Fruit fly (Drosophila melanogaster): ENCODE results near the gene CG3309.
A peak's percentile ranks its signal among the peaks of the same experiment; 100 is the strongest.

The CG3309 gene

dm6 chrX:5329266-5329898 is at the start of gene CG3309, which contains the start of gene XRCC1 (continued):
- TF ChIP-seq CG6765 (GFP tag; optimal IDR thresholded peaks at IDR 0.05) = peak; percentile 3
- no peak for TF ChIP-seq CG10959 (GFP tag; IDR thresholded peaks at IDR 0.05)
- TF ChIP-seq trem (tag; optimal IDR thresholded peaks at IDR 0.05) = peak; percentile 53
- no peak for TF ChIP-seq CG17186 (GFP tag; optimal IDR thresholded peaks at IDR 0.05)
- no peak for TF ChIP-seq Eip74EF (GFP tag; optimal IDR thresholded peaks at IDR 0.05)
- no peak for TF ChIP-seq CG15011 (GFP tag; optimal IDR thresholded peaks at IDR 0.05)
- TF ChIP-seq crp (GFP tag; optimal IDR thresholded peaks at IDR 0.05) = no peak
- no peak for TF ChIP-seq CG4707 (GFP tag; optimal IDR thresholded peaks at IDR 0.05)
- no peak for TF ChIP-seq HLH54F (GFP tag; optimal IDR thresholded peaks at IDR 0.05)
- no peak for TF ChIP-seq eve (GFP tag; optimal IDR thresholded peaks at IDR 0.05)
- TF ChIP-seq MBD-R2 (GFP tag; IDR thresholded peaks at IDR 0.05) = peak; percentile 66
- no peak for TF ChIP-seq CG1603 (tag; optimal IDR thresholded peaks at IDR 0.05)
- TF ChIP-seq CG1832 (GFP tag; optimal IDR thresholded peaks at IDR 0.05) = no peak
- peak; percentile 61 for TF ChIP-seq phol (tag; optimal IDR thresholded peaks at IDR 0.05)
- TF ChIP-seq CG8388 (GFP tag; optimal IDR thresholded peaks at IDR 0.05) = peak; percentile 33
- no peak for TF ChIP-seq CG7987 (GFP tag; optimal IDR thresholded peaks at IDR 0.05)
- no peak for TF ChIP-seq CG4360 (GFP tag; IDR thresholded peaks at IDR 0.05)
- peak; percentile 59 for TF ChIP-seq CoRest (tag; optimal IDR thresholded peaks at IDR 0.05)
- no peak for TF ChIP-seq Awh (GFP tag; IDR thresholded peaks at IDR 0.05)
- TF ChIP-seq danr (GFP tag; IDR thresholded peaks at IDR 0.05) = no peak
- TF ChIP-seq jigr1 (GFP tag; IDR thresholded peaks at IDR 0.05) = no peak
- TF ChIP-seq Hr3 (GFP tag; optimal IDR thresholded peaks at IDR 0.05) = peak; percentile 54
- no peak for TF ChIP-seq twi (tag; optimal IDR thresholded peaks at IDR 0.05)
- TF ChIP-seq CG14860 (GFP tag; IDR thresholded peaks at IDR 0.05; ENCODE audit: partially characterized antibody) = peak; percentile 86
- TF ChIP-seq scrt (GFP tag; optimal IDR thresholded peaks at IDR 0.05) = no peak
- no peak for TF ChIP-seq Atf3 (GFP tag; optimal IDR thresholded peaks at IDR 0.05)
- TF ChIP-seq ase (GFP tag; IDR thresholded peaks at IDR 0.05) = peak; percentile 46; the same call in 1 of the 3 replicates
- TF ChIP-seq ken (GFP tag; IDR thresholded peaks at IDR 0.05) = peak; percentile 61; the same call in 2 of the 3 replicates
- TF ChIP-seq CG10462 (GFP tag; optimal IDR thresholded peaks at IDR 0.05) = peak; percentile 24
- peak; percentile 38 for TF ChIP-seq CG4617 (GFP tag; optimal IDR thresholded peaks at IDR 0.05; ENCODE audit: borderline replicate concordance)
- no peak for TF ChIP-seq pnt (GFP tag; optimal IDR thresholded peaks at IDR 0.05)
- no peak for TF ChIP-seq maf-S (GFP tag; optimal IDR thresholded peaks at IDR 0.05)
- peak; percentile 81 for TF ChIP-seq hb (GFP tag; IDR thresholded peaks at IDR 0.05; ENCODE audit: partially characterized antibody)
- no peak for TF ChIP-seq CG16779 (GFP tag; IDR thresholded peaks at IDR 0.05)
- peak; percentile 39 for TF ChIP-seq PHDP (tag; optimal IDR thresholded peaks at IDR 0.05)
- TF ChIP-seq knrl (GFP tag; IDR thresholded peaks at IDR 0.05; ENCODE audit: partially characterized antibody) = peak; percentile 91
- TF ChIP-seq CG9215 (GFP tag; IDR thresholded peaks at IDR 0.05) = peak; percentile 49
- TF ChIP-seq Dad (GFP tag; optimal IDR thresholded peaks at IDR 0.05) = no peak
- no peak for TF ChIP-seq Hmx (GFP tag; optimal IDR thresholded peaks at IDR 0.05)
- TF ChIP-seq Gsc (GFP tag; IDR thresholded peaks at IDR 0.05) = no peak
- no peak for TF ChIP-seq CG13624 (GFP tag; optimal IDR thresholded peaks at IDR 0.05)
- peak; percentile 34 for TF ChIP-seq Mad (GFP tag; optimal IDR thresholded peaks at IDR 0.05)
- peak; percentile 2 for TF ChIP-seq mam (GFP tag; optimal IDR thresholded peaks at IDR 0.05)
- no peak for TF ChIP-seq CG12236 (GFP tag; optimal IDR thresholded peaks at IDR 0.05)
- peak; percentile 13 for TF ChIP-seq ewg (GFP tag; optimal IDR thresholded peaks at IDR 0.05)
- peak; percentile 64 for TF ChIP-seq CG2678 (tag; optimal IDR thresholded peaks at IDR 0.05)
- no peak for TF ChIP-seq CG12155 (GFP tag; optimal IDR thresholded peaks at IDR 0.05)
- TF ChIP-seq NK7.1 (GFP tag; optimal IDR thresholded peaks at IDR 0.05) = no peak
- peak; percentile 59 for TF ChIP-seq CG11504 (tag; optimal IDR thresholded peaks at IDR 0.05)
- TF ChIP-seq CG10979 (tag; optimal IDR thresholded peaks at IDR 0.05) = peak; percentile 41
